Worm (Caenorhabditis elegans) whole organism, early embryonic: ENCODE results near the gene ZC239.16.
"Not testable (repeated sequence)": the region's sequence is repeated elsewhere in the genome, so short reads cannot be mapped to it uniquely, and the experiment has no call there.

Experiments used
- B0310.2 ChIP-seq: sonication (generic microtip); optimal IDR thresholded peaks from 2 replicates; lab custom pipeline; 2016; ENCODE audit warnings: mild to moderate bottlenecking, missing genetic modification characterization, missing compliant biosample characterization
- F13C5.2 ChIP-seq: sonication (generic microtip); optimal IDR thresholded peaks from 2 replicates; lab custom pipeline; 2017; ENCODE audit warnings: mild to moderate bottlenecking, missing genetic modification characterization, inconsistent platforms, missing compliant biosample characterization
- aly-1 ChIP-seq: sonication (generic microtip); optimal IDR thresholded peaks from 2 replicates; lab custom pipeline; 2016; ENCODE audit warnings: missing genetic modification characterization, missing compliant biosample characterization
- ama-1 ChIP-seq: fragments of 150-350 bp; optimal IDR thresholded peaks from 2 replicates; lab custom pipeline; 2014
- ceh-13 ChIP-seq: fragments of 200-800 bp; sonication (Bioruptor generic); optimal IDR thresholded peaks from 2 replicates; lab custom pipeline; 2018; ENCODE audit warnings: mild to moderate bottlenecking, missing genetic modification characterization, missing compliant biosample characterization
- ceh-36 ChIP-seq: sonication (generic microtip); optimal IDR thresholded peaks from 2 replicates; lab custom pipeline; 2016; ENCODE audit warnings: missing genetic modification characterization, inconsistent platforms, missing compliant biosample characterization
- ets-7 ChIP-seq: sonication (generic microtip); optimal IDR thresholded peaks from 2 replicates; lab custom pipeline; 2016; ENCODE audit warnings: missing genotype, missing genetic modification characterization, missing compliant biosample characterization
- flt-1 ChIP-seq: fragments of 200-800 bp; sonication (Bioruptor generic); IDR thresholded peaks from 2 replicates; pipeline ENCODE4 v1.3.6; 2022; ENCODE audit warnings: missing genetic modification characterization, missing compliant biosample characterization
- hmbx-1 ChIP-seq: sonication (generic microtip); optimal IDR thresholded peaks from 2 replicates; lab custom pipeline; 2016; ENCODE audit warnings: mild to moderate bottlenecking, missing genetic modification characterization, missing compliant biosample characterization
- hmg-4 ChIP-seq: fragments of 200-800 bp; sonication (Bioruptor generic); optimal IDR thresholded peaks from 2 replicates; lab custom pipeline; 2018; ENCODE audit warnings: mild to moderate bottlenecking, missing genetic modification characterization, missing compliant biosample characterization
- hnd-1 ChIP-seq: sonication (generic microtip); optimal IDR thresholded peaks from 2 replicates; lab custom pipeline; 2016; ENCODE audit warnings: missing genetic modification characterization, missing compliant biosample characterization
- pes-1 ChIP-seq: fragments of 200-800 bp; sonication (Bioruptor generic); IDR thresholded peaks from 2 replicates; pipeline ENCODE4 v1.3.6; 2022; ENCODE audit warnings: missing genetic modification reagents, missing genetic modification characterization, missing compliant biosample characterization
- scrt-1 ChIP-seq: fragments of 200-800 bp; sonication (Bioruptor generic); IDR thresholded peaks from 2 replicates; pipeline ENCODE4 v1.3.6; 2022; ENCODE audit warnings: missing genetic modification characterization, missing compliant biosample characterization
- sea-1 ChIP-seq: fragments of 200-800 bp; sonication (Bioruptor generic); conservative IDR thresholded peaks from 2 replicates; pipeline ENCODE4 v1.3.6; 2022; ENCODE audit warnings: missing genetic modification characterization, missing compliant biosample characterization
- tbx-11 ChIP-seq: fragments of 200-800 bp; sonication (Bioruptor generic); IDR thresholded peaks from 2 replicates; pipeline ENCODE4 v1.3.6; 2022; ENCODE audit warnings: missing genetic modification characterization, missing compliant biosample characterization
- tbx-37 ChIP-seq: fragments of 200-800 bp; sonication (Bioruptor generic); conservative IDR thresholded peaks from 2 replicates; pipeline ENCODE4 v1.3.6; 2022; ENCODE audit warnings: missing genetic modification reagents, missing genetic modification characterization, missing compliant biosample characterization
- tra-4 ChIP-seq: sonication (generic microtip); optimal IDR thresholded peaks from 2 replicates; lab custom pipeline; 2017; ENCODE audit warnings: missing genetic modification characterization, missing compliant biosample characterization

ZC239.16 gene

DNA sequence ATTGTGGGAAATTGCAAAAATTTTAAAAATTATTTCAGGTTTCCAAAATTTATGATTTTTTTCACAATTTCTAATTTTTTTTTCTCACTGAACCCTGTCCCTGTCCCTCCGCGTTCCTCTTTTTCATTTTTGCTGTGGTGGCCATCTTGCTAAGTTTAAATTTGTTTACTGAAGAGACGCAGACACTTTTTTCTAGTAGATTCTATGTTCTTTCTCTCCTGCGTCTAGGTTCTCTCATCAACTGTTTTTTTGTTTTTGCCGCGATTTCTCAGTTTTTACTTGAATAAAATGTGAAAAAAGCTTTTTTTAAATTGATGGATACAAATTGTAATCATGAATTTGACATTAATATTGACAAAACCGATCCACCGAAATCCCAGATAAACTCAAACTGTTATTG, 15.9 kb downstream of the ZC239.16 start, which contains the start of gene ZC239.6:
TSS of gene ZC239.6 (plus strand) at position 381 of the 400 bp plus-strand sequence.
- TF ChIP-seq scrt-1 (GFP tag; lab: Robert Waterston, UW) (no peak), ama-1 (lab: Kevin White, UChicago) (no peak), pes-1 (GFP tag; lab: Robert Waterston, UW) (no peak), tbx-37 (GFP tag; lab: Robert Waterston, UW) (no peak), sea-1 (no peak)

- no peak for TF ChIP-seq hmbx-1 (tag; lab: Kevin White, UChicago)
- TF ChIP-seq ets-7 (tag; lab: Kevin White, UChicago), result no peak
- TF ChIP-seq B0310.2 (tag; lab: Kevin White, UChicago), result no peak
- TF ChIP-seq scrt-1 (GFP tag; lab: Robert Waterston, UW), result no peak
- TF ChIP-seq flt-1 (GFP tag; lab: Robert Waterston, UW), result no peak
- TF ChIP-seq tbx-37 (GFP tag; lab: Robert Waterston, UW), result no peak
- TF ChIP-seq hnd-1 (tag; lab: Kevin White, UChicago), result no peak
- TF ChIP-seq tra-4 (tag; lab: Kevin White, UChicago), result no peak
- no peak for TF ChIP-seq F13C5.2 (tag; lab: Kevin White, UChicago)
- no peak for TF ChIP-seq ceh-36 (tag; lab: Kevin White, UChicago)
- TF ChIP-seq ama-1 (lab: Kevin White, UChicago), result no peak
- TF ChIP-seq tbx-11 (GFP tag; lab: Robert Waterston, UW), result no peak
- TF ChIP-seq aly-1 (tag; lab: Kevin White, UChicago), result no peak
- TF ChIP-seq sea-1, result no peak
- TF ChIP-seq ceh-13, result no peak
- TF ChIP-seq pes-1 (GFP tag; lab: Robert Waterston, UW), result no peak
- TF ChIP-seq hmg-4, result no peak
Measured at ce11 chrII:3208679-3209078, 16.4 kb downstream of the ZC239.16 start, which contains the start of gene sdz-35. TSS of gene sdz-35 (minus strand) at chrII:3208779.

DNA sequence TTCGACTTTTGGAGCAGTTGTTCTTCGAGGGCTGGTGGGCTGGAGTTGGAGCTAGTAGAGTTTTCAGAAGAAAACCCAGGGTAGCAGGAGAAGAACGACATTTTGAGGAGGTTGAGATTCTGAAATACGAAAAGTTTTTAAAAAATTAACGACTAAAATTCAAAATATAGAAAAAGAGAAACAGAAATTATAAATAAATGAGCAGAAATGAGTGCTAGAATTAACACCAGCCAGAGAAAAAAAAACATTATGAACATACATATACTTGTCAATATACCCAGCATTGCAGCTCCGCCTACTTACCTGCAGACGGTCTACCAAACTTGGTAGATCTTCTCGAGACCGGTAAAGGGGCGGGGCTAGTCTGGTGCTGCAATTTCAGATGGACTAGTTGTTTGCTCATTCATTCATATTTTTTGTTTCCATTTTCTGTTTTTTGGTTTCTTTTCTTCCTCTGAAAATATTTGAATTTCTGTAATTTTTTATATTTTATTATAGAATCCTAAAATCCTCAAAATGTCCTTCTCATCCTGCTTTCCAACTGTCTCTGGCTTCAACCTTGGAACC, 18.6 kb downstream of the ZC239.16 start, which contains the start of the genes ZC239.20 and ZC239.21:
TSS of gene ZC239.20 (minus strand) at position 101 of the 567 bp plus-strand sequence.
TSS of gene ZC239.21 (plus strand) at position 517 of the 567 bp plus-strand sequence.
- TF ChIP-seq B0310.2 (tag; lab: Kevin White, UChicago) (no peak), hmbx-1 (tag; lab: Kevin White, UChicago) (no peak), hnd-1 (tag; lab: Kevin White, UChicago) (no peak), ceh-13 (no peak), F13C5.2 (tag; lab: Kevin White, UChicago) (no peak), pes-1 (GFP tag; lab: Robert Waterston, UW) (no peak), sea-1 (no peak)

- TF ChIP-seq hmbx-1 (tag; lab: Kevin White, UChicago) (no peak), ama-1 (lab: Kevin White, UChicago) (no peak), aly-1 (tag; lab: Kevin White, UChicago) (no peak), B0310.2 (tag; lab: Kevin White, UChicago) (no peak), hnd-1 (tag; lab: Kevin White, UChicago) (no peak), tra-4 (tag; lab: Kevin White, UChicago) (no peak), ceh-36 (tag; lab: Kevin White, UChicago) (no peak), ets-7 (tag; lab: Kevin White, UChicago) (no peak), flt-1 (GFP tag; lab: Robert Waterston, UW) (no peak), F13C5.2 (tag; lab: Kevin White, UChicago) (no peak), tbx-11 (GFP tag; lab: Robert Waterston, UW) (no peak), tbx-37 (GFP tag; lab: Robert Waterston, UW) (no peak), pes-1 (GFP tag; lab: Robert Waterston, UW) (no peak), scrt-1 (GFP tag; lab: Robert Waterston, UW) (no peak), sea-1 (no peak), ceh-13 (no peak), hmg-4 (no peak)
Measured at ce11 chrII:3203415-3203814, 21.7 kb downstream of the ZC239.16 start, which contains the start of gene sri-50. TSS of gene sri-50 (plus strand) at chrII:3203715.

- TF ChIP-seq ets-7 (tag; lab: Kevin White, UChicago) (no peak), tbx-11 (GFP tag; lab: Robert Waterston, UW) (no peak), hmg-4 (no peak), aly-1 (tag; lab: Kevin White, UChicago) (no peak), hnd-1 (tag; lab: Kevin White, UChicago) (no peak), tbx-37 (GFP tag; lab: Robert Waterston, UW) (no peak), pes-1 (GFP tag; lab: Robert Waterston, UW) (no peak), F13C5.2 (tag; lab: Kevin White, UChicago) (no peak), scrt-1 (GFP tag; lab: Robert Waterston, UW) (no peak), sea-1 (no peak), flt-1 (GFP tag; lab: Robert Waterston, UW) (no peak), hmbx-1 (tag; lab: Kevin White, UChicago) (no peak), tra-4 (tag; lab: Kevin White, UChicago) (no peak), ama-1 (lab: Kevin White, UChicago) (no peak), ceh-36 (tag; lab: Kevin White, UChicago) (no peak), ceh-13 (no peak)
Measured at ce11 chrII:3202519-3202918, 22.6 kb downstream of the ZC239.16 start, which contains the start of gene sri-53. TSS of gene sri-53 (minus strand) at chrII:3202619.

DNA sequence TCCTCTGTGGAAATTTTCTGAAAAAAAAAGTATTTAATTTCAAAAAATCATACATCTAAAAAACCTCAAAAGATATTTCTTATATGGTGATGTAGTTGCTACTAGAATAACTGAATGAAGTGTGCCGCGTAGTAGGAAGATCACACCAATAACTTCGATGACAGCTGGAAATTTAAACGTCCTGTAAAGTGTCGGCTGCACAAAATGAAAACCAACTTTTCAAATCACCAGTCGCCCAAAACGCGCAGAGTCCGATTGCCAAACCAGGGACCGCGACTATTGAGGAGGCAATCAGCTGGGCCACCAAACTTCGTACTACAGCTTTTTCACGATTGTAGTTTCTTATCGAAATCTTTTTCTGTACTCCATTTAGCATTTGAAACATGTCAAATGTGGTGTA, 23.9 kb downstream of the ZC239.16 start, which contains the start of gene sri-48:
TSS of gene sri-48 (minus strand) at position 101 of the 400 bp plus-strand sequence.
- not testable (repeated sequence) for TF ChIP-seq ceh-36 (tag; lab: Kevin White, UChicago); sea-1; F13C5.2 (tag; lab: Kevin White, UChicago)

ce11 chrII:3198998-3199397, 26.1 kb downstream of the ZC239.16 start, which contains the start of gene sri-51:
TSS of gene sri-51 (minus strand) at chrII:3199098.
- TF ChIP-seq tbx-37 (GFP tag; lab: Robert Waterston, UW) (no peak), hnd-1 (tag; lab: Kevin White, UChicago) (no peak), hmg-4 (no peak), aly-1 (tag; lab: Kevin White, UChicago) (no peak), sea-1 (no peak), ceh-36 (tag; lab: Kevin White, UChicago) (no peak), pes-1 (GFP tag; lab: Robert Waterston, UW) (no peak), hmbx-1 (tag; lab: Kevin White, UChicago) (no peak), B0310.2 (tag; lab: Kevin White, UChicago) (no peak), ama-1 (lab: Kevin White, UChicago) (no peak), scrt-1 (GFP tag; lab: Robert Waterston, UW) (no peak), ets-7 (tag; lab: Kevin White, UChicago) (no peak), F13C5.2 (tag; lab: Kevin White, UChicago) (no peak), tbx-11 (GFP tag; lab: Robert Waterston, UW) (no peak)
